Fruit fly (Drosophila melanogaster) whole organism, embryonic: ENCODE data around the gene KFase.

ENCODE experiments used
- CG11456 ChIP-seq: fragments of 200-800 bp; sonication (Bioruptor generic); IDR thresholded peaks from 3 replicates; pipeline ENCODE4 v1.3.6; 2022; ENCODE audit warnings: missing biosample characterization, missing genetic modification characterization
- CG4404 ChIP-seq: fragments of 200-800 bp; sonication (Bioruptor generic); IDR thresholded peaks from 2 replicates; pipeline ENCODE4 v1.3.6; 2022; ENCODE audit warnings: missing biosample characterization, missing genetic modification characterization
- Fer2 ChIP-seq: fragments of 200-800 bp; sonication (Bioruptor generic); optimal IDR thresholded peaks from 2 replicates; lab custom pipeline; 2018; ENCODE audit warnings: missing biosample characterization, mild to moderate bottlenecking, missing genetic modification characterization, moderate library complexity
- Ssrp ChIP-seq: fragments of 200-800 bp; sonication (Bioruptor generic); optimal IDR thresholded peaks from 2 replicates; lab custom pipeline; 2018; ENCODE audit warnings: missing biosample characterization, mild to moderate bottlenecking, missing genetic modification characterization, moderate library complexity
- ac ChIP-seq: fragments of 200-800 bp; sonication (Bioruptor generic); optimal IDR thresholded peaks from 3 replicates; lab custom pipeline; 2017; ENCODE audit warnings: missing biosample characterization, mild to moderate bottlenecking, missing genetic modification characterization
- chm ChIP-seq: fragments of 200-800 bp; sonication (Bioruptor generic); IDR thresholded peaks from 2 replicates; pipeline ENCODE4 v1.3.6; 2022; ENCODE audit warnings: missing biosample characterization, missing genetic modification characterization
- stc ChIP-seq: fragments of 200-800 bp; sonication (Bioruptor generic); IDR thresholded peaks from 2 replicates; pipeline ENCODE4 v1.3.6; 2022; ENCODE audit warnings: missing biosample characterization, missing genetic modification characterization
- tup ChIP-seq: fragments of 200-800 bp; sonication (Bioruptor generic); optimal IDR thresholded peaks from 2 replicates; lab custom pipeline; 2016; ENCODE audit warnings: missing biosample characterization, mild to moderate bottlenecking, missing genetic modification characterization, moderate library complexity

DNA sequence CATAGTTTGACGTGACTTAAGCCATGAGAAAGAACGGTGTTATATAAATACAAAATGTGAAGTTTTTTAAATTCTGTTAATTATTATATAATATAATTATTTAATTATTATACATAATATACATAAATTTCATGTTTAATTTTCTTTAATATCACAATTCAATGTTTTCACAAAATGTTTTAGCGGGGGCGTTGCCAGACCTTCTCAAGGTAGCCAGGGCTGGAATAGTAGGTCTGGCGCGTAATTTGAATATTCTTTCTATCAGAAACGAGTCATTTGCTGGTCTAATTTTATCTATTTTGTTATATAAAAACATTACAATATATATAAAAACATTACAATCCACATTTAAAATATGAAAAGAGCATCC, 40.2 kb downstream of the KFase start, which contains the start of gene Acox3:
- TF ChIP-seq Fer2 (no peak), chm (GFP tag; lab: Robert Waterston, UW) (no peak), CG11456 (no peak), ac (GFP tag; lab: Kevin White, UChicago) (no peak), tup (GFP tag; lab: Kevin White, UChicago) (no peak), Ssrp (no peak), stc (GFP tag; lab: Robert Waterston, UW) (no peak), CG4404 (no peak)
